Worm (Caenorhabditis elegans) whole organism, L2 larva: ENCODE data around the gene F46B6.5.

ENCODE experiments used
- C34F6.9 ChIP-seq: fragments of 150-350 bp; optimal IDR thresholded peaks from 2 replicates; lab custom pipeline; 2014; ENCODE audit warnings: missing biosample characterization, missing genetic modification characterization
- F13H6.1 ChIP-seq: sonication (generic microtip); optimal IDR thresholded peaks from 2 replicates; lab custom pipeline; 2016; ENCODE audit warnings: missing genetic modification characterization, missing compliant biosample characterization
- R02D3.7 ChIP-seq: fragments of 150-350 bp; optimal IDR thresholded peaks from 2 replicates; lab custom pipeline; 2014; ENCODE audit warnings: missing biosample characterization, missing genetic modification characterization
- Y55F3AM.14 ChIP-seq: fragments of 200-800 bp; sonication (Bioruptor generic); optimal IDR thresholded peaks from 2 replicates; lab custom pipeline; 2018; ENCODE audit warnings: mild to moderate bottlenecking, missing genetic modification characterization, missing compliant biosample characterization
- ZK546.5 ChIP-seq: sonication (generic microtip); optimal IDR thresholded peaks from 2 replicates; lab custom pipeline; 2017; ENCODE audit warnings: missing biosample characterization, missing genetic modification characterization
- aly-2 ChIP-seq: fragments of 150-350 bp; optimal IDR thresholded peaks from 2 replicates; lab custom pipeline; 2014; ENCODE audit warnings: missing biosample characterization, missing genetic modification characterization
- ama-1 ChIP-seq: fragments of 150-350 bp; optimal IDR thresholded peaks from 2 replicates; lab custom pipeline; 2018; ENCODE audit warnings: inconsistent platforms
- blmp-1 ChIP-seq: sonication (generic microtip); optimal IDR thresholded peaks from 2 replicates; lab custom pipeline; 2017; ENCODE audit warnings: missing genetic modification characterization, mild to moderate bottlenecking, missing compliant biosample characterization, antibody characterized with exemption, moderate library complexity; ENCODE audit not compliant: insufficient read depth
- ceh-16 ChIP-seq: fragments of 150-350 bp; optimal IDR thresholded peaks from 2 replicates; lab custom pipeline; 2014; ENCODE audit warnings: missing biosample characterization, missing genetic modification characterization
- ceh-82 ChIP-seq: fragments of 150-350 bp; optimal IDR thresholded peaks from 2 replicates; lab custom pipeline; 2014; ENCODE audit warnings: missing biosample characterization, missing genetic modification characterization
- dmd-4 ChIP-seq: sonication (generic microtip); optimal IDR thresholded peaks from 2 replicates; lab custom pipeline; 2017; ENCODE audit warnings: missing biosample characterization, missing genetic modification characterization
- elt-3 ChIP-seq: sonication (generic microtip); optimal IDR thresholded peaks from 2 replicates; lab custom pipeline; 2017; ENCODE audit warnings: missing biosample characterization, missing genetic modification characterization
- fos-1 ChIP-seq: fragments of 150-350 bp; optimal IDR thresholded peaks from 2 replicates; lab custom pipeline; 2014; ENCODE audit warnings: missing biosample characterization, missing genetic modification characterization
- lin-11 ChIP-seq: fragments of 150-350 bp; sonication (generic microtip); optimal IDR thresholded peaks from 2 replicates; lab custom pipeline; 2014; ENCODE audit warnings: missing biosample characterization, missing genetic modification characterization, inconsistent platforms, mixed read lengths
- lin-13 ChIP-seq: fragments of 150-350 bp; optimal IDR thresholded peaks from 2 replicates; lab custom pipeline; 2014; ENCODE audit warnings: missing biosample characterization, missing genetic modification reagents, missing genetic modification characterization
- lin-39 ChIP-seq: fragments of 150-350 bp; optimal IDR thresholded peaks from 2 replicates; lab custom pipeline; 2014; ENCODE audit warnings: missing biosample characterization, missing genetic modification reagents, missing genetic modification characterization
- lsy-2 ChIP-seq, 2 experiments: fragments of 150-350 bp in 1 of 2; sonication (generic microtip) in 1 of 2; optimal IDR thresholded peaks; 2 replicates each; lab custom pipeline; 2014 to 2017; ENCODE audit warnings: missing biosample characterization in 2 of 2, missing genetic modification characterization in 2 of 2
- mdl-1 ChIP-seq, 2 experiments: fragments of 150-350 bp in 1 of 2; sonication (generic microtip) in 1 of 2; optimal IDR thresholded peaks; 2 replicates each; lab custom pipeline; 2017; ENCODE audit warnings: missing biosample characterization in 2 of 2, missing genetic modification characterization in 2 of 2
- nhr-10 ChIP-seq: sonication (generic microtip); optimal IDR thresholded peaks from 2 replicates; lab custom pipeline; 2017; ENCODE audit warnings: missing biosample characterization, missing genetic modification characterization
- nhr-11 ChIP-seq: fragments of 150-350 bp; optimal IDR thresholded peaks from 2 replicates; lab custom pipeline; 2014; ENCODE audit warnings: missing biosample characterization, missing genetic modification characterization
- nhr-12 ChIP-seq: fragments of 150-350 bp; optimal IDR thresholded peaks from 2 replicates; lab custom pipeline; 2014; ENCODE audit warnings: missing biosample characterization, missing genetic modification characterization
- nhr-21 ChIP-seq: fragments of 150-350 bp; optimal IDR thresholded peaks from 2 replicates; lab custom pipeline; 2014; ENCODE audit warnings: missing biosample characterization, missing genetic modification characterization
- nhr-237 ChIP-seq: fragments of 150-350 bp; optimal IDR thresholded peaks from 2 replicates; lab custom pipeline; 2014; ENCODE audit warnings: missing biosample characterization, missing genetic modification characterization
- nhr-25 ChIP-seq: fragments of 150-350 bp; sonication (generic microtip); optimal IDR thresholded peaks from 3 replicates; lab custom pipeline; 2014; ENCODE audit warnings: missing biosample characterization, missing genetic modification characterization
- nhr-6 ChIP-seq: fragments of 150-350 bp; optimal IDR thresholded peaks from 2 replicates; lab custom pipeline; 2014; ENCODE audit warnings: missing biosample characterization, missing genetic modification characterization
- nhr-77 ChIP-seq: fragments of 150-350 bp; optimal IDR thresholded peaks from 2 replicates; lab custom pipeline; 2014; ENCODE audit warnings: missing biosample characterization, missing genetic modification characterization
- peb-1 ChIP-seq: fragments of 150-350 bp; optimal IDR thresholded peaks from 2 replicates; lab custom pipeline; 2014; ENCODE audit warnings: missing biosample characterization, missing genetic modification characterization
- sem-4 ChIP-seq: fragments of 150-350 bp; optimal IDR thresholded peaks from 2 replicates; lab custom pipeline; 2014; ENCODE audit warnings: missing biosample characterization, missing genetic modification reagents, missing genetic modification characterization
- skn-1 ChIP-seq: sonication (generic microtip); optimal IDR thresholded peaks from 2 replicates; lab custom pipeline; 2017; ENCODE audit warnings: missing biosample characterization, missing genetic modification characterization
- sma-3 ChIP-seq: sonication (generic microtip); optimal IDR thresholded peaks from 2 replicates; lab custom pipeline; 2016; ENCODE audit warnings: missing genetic modification reagents, missing genetic modification characterization, missing compliant biosample characterization
- sma-9 ChIP-seq, 2 experiments: fragments of 150-350 bp in 1 of 2; sonication (generic microtip) in 1 of 2; optimal IDR thresholded peaks; 2 replicates each; lab custom pipeline; 2014 to 2016; ENCODE audit warnings: missing genetic modification characterization in 2 of 2, mild to moderate bottlenecking in 1 of 2, missing biosample characterization in 1 of 2, missing compliant biosample characterization in 1 of 2, missing genetic modification reagents in 1 of 2, moderate library complexity in 1 of 2
- unc-39 ChIP-seq: fragments of 150-350 bp; optimal IDR thresholded peaks from 2 replicates; lab custom pipeline; 2014; ENCODE audit warnings: missing biosample characterization, missing genetic modification characterization
- unc-62 ChIP-seq: fragments of 150-350 bp; optimal IDR thresholded peaks from 2 replicates; lab custom pipeline; 2014; ENCODE audit warnings: missing biosample characterization, missing genetic modification reagents, missing genetic modification characterization
- zag-1 ChIP-seq: fragments of 150-350 bp; optimal IDR thresholded peaks from 2 replicates; lab custom pipeline; 2014; ENCODE audit warnings: missing biosample characterization, missing genetic modification characterization
- ztf-1 ChIP-seq: fragments of 200-800 bp; sonication (Bioruptor generic); conservative IDR thresholded peaks from 2 replicates; pipeline ENCODE4 v1.3.6; 2022; ENCODE audit warnings: missing genetic modification characterization, missing compliant biosample characterization
- ztf-11 ChIP-seq: sonication (generic microtip); optimal IDR thresholded peaks from 2 replicates; lab custom pipeline; 2017; ENCODE audit warnings: missing biosample characterization, missing genetic modification characterization

F46B6.5 gene

ce11 chrV:9811154-9811553 is 28.3 kb upstream of the F46B6.5 start, which contains the start of gene sru-29:
sru-29 (plus strand) TSS chrV:9811454.
- TF ChIP-seq nhr-6 (no peak), sma-3 (GFP tag; lab: Kevin White, UChicago) (no peak), ceh-16 (no peak), blmp-1 (tag; lab: Kevin White, UChicago) (no peak)

DNA sequence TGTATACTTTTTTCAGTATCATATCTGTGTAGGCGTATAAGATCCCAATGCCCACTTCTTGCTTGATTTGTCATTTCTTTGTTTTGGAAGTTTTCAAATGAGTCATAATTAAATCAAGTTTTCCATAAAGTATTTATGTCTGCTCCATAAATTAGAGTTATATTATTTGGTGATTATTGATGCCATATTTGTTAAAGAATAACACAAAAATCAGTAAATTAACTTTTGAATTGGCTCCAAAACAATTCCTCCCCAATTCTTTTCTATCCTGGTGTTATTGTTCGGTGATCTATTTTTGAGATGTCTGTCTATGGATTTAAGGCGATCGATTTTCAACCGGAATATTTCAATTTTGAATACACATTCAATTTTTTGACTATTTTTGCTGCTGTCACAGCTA is 22.3 kb upstream of the F46B6.5 start, which contains the start of gene sru-37:
sru-37 (plus strand) TSS at position 301 of the 400 bp plus-strand sequence.
- TF ChIP-seq F13H6.1 (no peak), lin-11 (tag; lab: Kevin White, UChicago) (no peak), ceh-82 (tag; lab: Kevin White, UChicago) (no peak), nhr-21 (tag; lab: Kevin White, UChicago) (no peak), ama-1 (lab: Kevin White, UChicago) (no peak), sma-3 (GFP tag; lab: Kevin White, UChicago) (no peak), unc-62 (GFP tag; lab: Kevin White, UChicago) (no peak), lin-39 (no peak), lin-13 (GFP tag; lab: Kevin White, UChicago) (no peak), nhr-237 (tag; lab: Kevin White, UChicago) (no peak), sma-9 (GFP tag; optimal IDR thresholded peaks at IDR 0.05; lab: Kevin White, UChicago) (no peak), sma-9 (tag; optimal IDR thresholded peaks at IDR 0.05; lab: Kevin White, UChicago) (no peak), peb-1 (no peak)

ce11 chrV:9803176-9803575 is 20.3 kb upstream of the F46B6.5 start, which contains the start of gene sru-39:
sru-39 (plus strand) TSS chrV:9803476.
- no peak for TF ChIP-seq zag-1 (tag; lab: Kevin White, UChicago)
- TF ChIP-seq R02D3.7 (tag; lab: Kevin White, UChicago) = no peak
- TF ChIP-seq nhr-25 = no peak
- no peak for TF ChIP-seq sem-4 (tag; lab: Kevin White, UChicago)
- no peak for TF ChIP-seq lin-11 (tag; lab: Kevin White, UChicago)
- no peak for TF ChIP-seq ztf-1 (GFP tag; lab: Robert Waterston, UW)
- no peak for TF ChIP-seq ztf-11
- TF ChIP-seq unc-39 = no peak
- TF ChIP-seq ama-1 (lab: Kevin White, UChicago) = no peak
- no peak for TF ChIP-seq aly-2 (tag; lab: Kevin White, UChicago)
- TF ChIP-seq mdl-1 (tag; optimal IDR thresholded peaks at IDR 0.05; lab: Kevin White, UChicago) = no peak
- no peak for TF ChIP-seq peb-1
- TF ChIP-seq C34F6.9 (tag; lab: Kevin White, UChicago) = no peak
- no peak for TF ChIP-seq fos-1
- no peak for TF ChIP-seq unc-62 (GFP tag; lab: Kevin White, UChicago)
- TF ChIP-seq lsy-2 (tag; optimal IDR thresholded peaks at IDR 0.05; lab: Kevin White, UChicago) = no peak

DNA sequence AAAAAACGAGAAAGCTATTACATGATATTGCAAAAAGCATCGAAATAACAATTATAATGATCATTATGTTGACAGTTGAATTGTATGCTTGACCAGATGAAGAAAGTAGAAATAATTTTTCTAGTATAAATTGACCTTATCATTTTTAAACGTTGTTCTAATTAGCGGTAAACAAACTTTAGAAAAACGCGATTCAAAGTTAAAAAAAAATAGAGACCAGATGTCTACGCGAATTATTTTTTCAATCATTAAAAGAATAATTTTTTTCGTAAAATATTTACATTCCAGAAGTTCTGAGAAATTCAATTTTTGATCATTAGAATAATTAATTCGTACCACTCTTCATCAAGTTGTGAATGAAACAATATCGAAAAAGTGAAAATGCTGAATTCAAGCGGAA is 19.1 kb upstream of the F46B6.5 start, which contains the start of gene F46B6.10:
F46B6.10 (minus strand) TSS at position 101 of the 400 bp plus-strand sequence.
- TF ChIP-seq nhr-12 = no peak
- no peak for TF ChIP-seq aly-2 (tag; lab: Kevin White, UChicago)
- TF ChIP-seq sma-9 (GFP tag; optimal IDR thresholded peaks at IDR 0.05; lab: Kevin White, UChicago) = no peak
- no peak for TF ChIP-seq sma-9 (tag; optimal IDR thresholded peaks at IDR 0.05; lab: Kevin White, UChicago)
- no peak for TF ChIP-seq ZK546.5 (tag; lab: Kevin White, UChicago)
- TF ChIP-seq zag-1 (tag; lab: Kevin White, UChicago) = no peak
- TF ChIP-seq nhr-237 (tag; lab: Kevin White, UChicago) = no peak
- TF ChIP-seq nhr-25 = no peak
- TF ChIP-seq nhr-11 = no peak
- no peak for TF ChIP-seq ceh-82 (tag; lab: Kevin White, UChicago)
- no peak for TF ChIP-seq C34F6.9 (tag; lab: Kevin White, UChicago)
- no peak for TF ChIP-seq nhr-6
- no peak for TF ChIP-seq ztf-1 (GFP tag; lab: Robert Waterston, UW)
- no peak for TF ChIP-seq nhr-10

- TF ChIP-seq C34F6.9 (tag; lab: Kevin White, UChicago) (no peak), peb-1 (no peak), blmp-1 (tag; lab: Kevin White, UChicago) (no peak), aly-2 (tag; lab: Kevin White, UChicago) (no peak), ceh-16 (no peak), nhr-77 (no peak), lin-39 (no peak), nhr-11 (no peak), nhr-6 (no peak), elt-3 (no peak), R02D3.7 (tag; lab: Kevin White, UChicago) (no peak), dmd-4 (no peak), Y55F3AM.14 (GFP tag; lab: Kevin White, UChicago) (no peak), unc-39 (no peak), nhr-237 (tag; lab: Kevin White, UChicago) (no peak), skn-1 (no peak)
- TF ChIP-seq, all 48 proteins: peak for 0
Observed at ce11 chrV:9799076-9799475, 16.2 kb upstream of the F46B6.5 start, which contains the start of gene F46B6.13. F46B6.13 (minus strand) TSS chrV:9799176.
